1 fruit fly cellular context compared by ENCODE assay signal in the genomic region with DNA sequence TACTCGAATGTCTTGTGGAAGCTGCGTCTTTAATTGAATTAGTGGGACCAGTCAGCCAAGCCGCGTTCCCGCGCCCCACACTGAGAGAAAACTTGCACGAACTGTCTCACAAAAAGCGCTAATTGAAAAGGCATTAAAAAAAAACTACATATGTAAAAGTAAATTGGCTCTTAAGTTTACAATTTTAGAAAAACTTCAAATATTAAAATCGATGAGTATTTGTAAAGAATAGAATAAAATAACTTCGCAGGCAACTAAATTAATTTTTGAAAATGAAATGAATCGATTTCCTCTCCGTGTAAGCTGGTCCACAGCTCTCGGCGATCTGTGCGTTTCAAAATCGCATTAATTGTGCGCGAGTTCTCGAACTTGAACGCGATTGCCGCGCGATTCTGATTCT.
TF ChIP-seq lines count a peak whose summit lies in the region.

No protein-coding gene starts in this region.

TF ChIP-seq in whole organism, prepupa, 60 proteins besides CTCF, POLR2A, EP300 and RAD21 (continued from another document):
- TF ChIP-seq pdm3 (GFP tag; optimal IDR thresholded peaks at IDR 0.05; lab: Kevin White, UChicago) (peak; percentile 10), fkh (GFP tag; optimal IDR thresholded peaks at IDR 0.05; lab: Kevin White, UChicago) (no peak), topi (GFP tag; optimal IDR thresholded peaks at IDR 0.05; lab: Kevin White, UChicago) (peak; percentile 58), fd59A (GFP tag; optimal IDR thresholded peaks at IDR 0.05; lab: Kevin White, UChicago) (peak; percentile 42), net (GFP tag; optimal IDR thresholded peaks at IDR 0.05; lab: Kevin White, UChicago) (peak; percentile 17), CG8319 (GFP tag; optimal IDR thresholded peaks at IDR 0.05; lab: Kevin White, UChicago) (no peak), salr (GFP tag; optimal IDR thresholded peaks at IDR 0.05; lab: Kevin White, UChicago) (peak in 1 of 2 experiments; percentile 18), dsx (GFP tag; optimal IDR thresholded peaks at IDR 0.05; lab: Kevin White, UChicago; ENCODE audit: poor library complexity, severe bottlenecking) (no peak), Ets21C (GFP tag; optimal IDR thresholded peaks at IDR 0.05; lab: Kevin White, UChicago) (no peak), CG6792 (GFP tag; optimal IDR thresholded peaks at IDR 0.05; lab: Kevin White, UChicago) (peak; percentile 21), eg (GFP tag; IDR thresholded peaks at IDR 0.05; lab: Robert Waterston, UW) (no peak), CG31627 (GFP tag; optimal IDR thresholded peaks at IDR 0.05; lab: Kevin White, UChicago) (peak; percentile 29), Hr39 (GFP tag; optimal IDR thresholded peaks at IDR 0.05; lab: Kevin White, UChicago) (peak; percentile 28), CG34406 (GFP tag; optimal IDR thresholded peaks at IDR 0.05; lab: Kevin White, UChicago) (peak; percentile 37), ss (GFP tag; optimal IDR thresholded peaks at IDR 0.05; lab: Kevin White, UChicago) (peak; percentile 46 to 60), CG6276 (GFP tag; optimal IDR thresholded peaks at IDR 0.05; lab: Kevin White, UChicago) (peak; percentile 24), CG3919 (GFP tag; optimal IDR thresholded peaks at IDR 0.05; lab: Kevin White, UChicago) (peak; percentile 51), Met (GFP tag; optimal IDR thresholded peaks at IDR 0.05; lab: Kevin White, UChicago) (peak; percentile 55), CG3032 (tag; optimal IDR thresholded peaks at IDR 0.05; lab: Kevin White, UChicago) (peak; percentile 35), achi (GFP tag; optimal IDR thresholded peaks at IDR 0.05; lab: Kevin White, UChicago) (peak; percentile 2), CG6854 (GFP tag; optimal IDR thresholded peaks at IDR 0.05; lab: Kevin White, UChicago) (no peak), CG11762 (GFP tag; optimal IDR thresholded peaks at IDR 0.05; lab: Kevin White, UChicago; ENCODE audit: insufficient read depth) (no peak), fd85E (GFP tag; optimal IDR thresholded peaks at IDR 0.05; lab: Kevin White, UChicago) (no peak), CG8119 (GFP tag; IDR thresholded peaks at IDR 0.05; lab: Robert Waterston, UW) (0 out of 3 replicates have a peak, but pooled peaks have one; percentile 24), CG6808 (GFP tag; optimal IDR thresholded peaks at IDR 0.05; lab: Kevin White, UChicago) (peak; percentile 67), Lpt (GFP tag; optimal IDR thresholded peaks at IDR 0.05; lab: Kevin White, UChicago) (no peak), Sox15 (GFP tag; optimal IDR thresholded peaks at IDR 0.05; lab: Kevin White, UChicago) (peak; percentile 0), OdsH (GFP tag; optimal IDR thresholded peaks at IDR 0.05; lab: Kevin White, UChicago) (peak; percentile 28), CG8632 (GFP tag; optimal IDR thresholded peaks at IDR 0.05; lab: Kevin White, UChicago) (peak; percentile 15), Gug (GFP tag; IDR thresholded peaks at IDR 0.05; lab: Robert Waterston, UW) (no peak), CG32006 (GFP tag; optimal IDR thresholded peaks at IDR 0.05; lab: Kevin White, UChicago) (peak; percentile 47), esn (GFP tag; optimal IDR thresholded peaks at IDR 0.05; lab: Kevin White, UChicago) (peak; percentile 57), Ets96B (tag; optimal IDR thresholded peaks at IDR 0.05; lab: Kevin White, UChicago) (peak; percentile 64), Hr4 (GFP tag; optimal IDR thresholded peaks at IDR 0.05; lab: Kevin White, UChicago) (no peak), svp (GFP tag; lab: Kevin White, UChicago) (peak; percentile 83), CG11902 (GFP tag; optimal IDR thresholded peaks at IDR 0.05; lab: Kevin White, UChicago) (no peak)
